Worm (Caenorhabditis elegans) whole organism, mixed stage, embryonic: ENCODE data around the gene F47D12.9.
A peak's percentile ranks its signal among the peaks of the same experiment; 100 is the strongest.

Experiments used
- M03D4.4 ChIP-seq: sonication (generic microtip); optimal IDR thresholded peaks from 2 replicates; lab custom pipeline; 2017; ENCODE audit warnings: mild to moderate bottlenecking, missing genetic modification characterization, missing compliant biosample characterization
- bed-3 ChIP-seq: fragments of 200-800 bp; sonication (Bioruptor generic); optimal IDR thresholded peaks from 3 replicates; lab custom pipeline; 2018; ENCODE audit warnings: mild to moderate bottlenecking, missing genetic modification characterization, moderate library complexity, missing compliant biosample characterization
- ceh-39 ChIP-seq: fragments of 150-350 bp; optimal IDR thresholded peaks from 2 replicates; lab custom pipeline; 2014; ENCODE audit warnings: missing biosample characterization, missing genetic modification characterization
- ceh-43 ChIP-seq: fragments of 200-800 bp; sonication (Bioruptor generic); optimal IDR thresholded peaks from 2 replicates; lab custom pipeline; 2018; ENCODE audit warnings: mild to moderate bottlenecking, missing genetic modification characterization, moderate library complexity, missing compliant biosample characterization
- ceh-83 ChIP-seq: fragments of 200-800 bp; sonication (Bioruptor generic); optimal IDR thresholded peaks from 2 replicates; lab custom pipeline; 2018; ENCODE audit warnings: mild to moderate bottlenecking, missing genetic modification characterization, missing compliant biosample characterization
- ces-1 ChIP-seq: fragments of 150-350 bp; optimal IDR thresholded peaks from 2 replicates; lab custom pipeline; 2014; ENCODE audit warnings: missing biosample characterization, missing genetic modification reagents, missing genetic modification characterization
- cnd-1 ChIP-seq: fragments of 200-800 bp; sonication (Bioruptor generic); optimal IDR thresholded peaks from 2 replicates; lab custom pipeline; 2018; ENCODE audit warnings: mild to moderate bottlenecking, missing genetic modification characterization, missing compliant biosample characterization
- drap-1 ChIP-seq: fragments of 200-800 bp; sonication (Bioruptor generic); optimal IDR thresholded peaks from 3 replicates; lab custom pipeline; 2018; ENCODE audit warnings: mild to moderate bottlenecking, missing genetic modification characterization, missing compliant biosample characterization
- elt-1 ChIP-seq: sonication (generic microtip); optimal IDR thresholded peaks from 2 replicates; lab custom pipeline; 2017; ENCODE audit warnings: missing genetic modification characterization, mild to moderate bottlenecking, missing compliant biosample characterization, antibody characterized with exemption, moderate library complexity, borderline replicate concordance; ENCODE audit not compliant: insufficient read depth
- elt-3 ChIP-seq: fragments of 150-350 bp; optimal IDR thresholded peaks from 2 replicates; lab custom pipeline; 2014; ENCODE audit warnings: missing biosample characterization, missing genetic modification characterization
- ham-2 ChIP-seq: fragments of 200-800 bp; sonication (Bioruptor generic); optimal IDR thresholded peaks from 2 replicates; lab custom pipeline; 2018; ENCODE audit warnings: mild to moderate bottlenecking, missing genetic modification characterization, missing compliant biosample characterization
- hlh-1 ChIP-seq: fragments of 150-350 bp; optimal IDR thresholded peaks from 2 replicates; lab custom pipeline; 2014; ENCODE audit warnings: missing biosample characterization, missing genetic modification reagents, missing genetic modification characterization
- lin-13 ChIP-seq: fragments of 150-350 bp; optimal IDR thresholded peaks from 2 replicates; lab custom pipeline; 2014; ENCODE audit warnings: missing biosample characterization, missing genetic modification characterization
- lin-32 ChIP-seq: fragments of 200-800 bp; sonication (Bioruptor generic); optimal IDR thresholded peaks from 2 replicates; lab custom pipeline; 2018; ENCODE audit warnings: mild to moderate bottlenecking, missing genetic modification characterization, missing compliant biosample characterization
- lsy-2 ChIP-seq: fragments of 150-350 bp; optimal IDR thresholded peaks from 2 replicates; lab custom pipeline; 2014; ENCODE audit warnings: missing biosample characterization, missing genetic modification characterization
- mep-1 ChIP-seq: fragments of 150-350 bp; optimal IDR thresholded peaks from 2 replicates; lab custom pipeline; 2017; ENCODE audit warnings: missing biosample characterization, missing genetic modification reagents, missing genetic modification characterization, inconsistent platforms
- nhr-12 ChIP-seq: fragments of 150-350 bp; optimal IDR thresholded peaks from 2 replicates; lab custom pipeline; 2014; ENCODE audit warnings: missing biosample characterization, missing genetic modification characterization
- nhr-2 ChIP-seq: fragments of 150-350 bp; optimal IDR thresholded peaks from 2 replicates; lab custom pipeline; 2014; ENCODE audit warnings: missing biosample characterization, missing genetic modification characterization
- nhr-76 ChIP-seq: sonication (generic microtip); optimal IDR thresholded peaks from 2 replicates; lab custom pipeline; 2017; ENCODE audit warnings: missing biosample characterization, missing genetic modification characterization
- pha-4 ChIP-seq: fragments of 150-350 bp; optimal IDR thresholded peaks from 2 replicates; lab custom pipeline; 2018; ENCODE audit warnings: missing biosample characterization, missing genetic modification reagents, missing genetic modification characterization
- sem-2 ChIP-seq: fragments of 200-800 bp; sonication (Bioruptor generic); optimal IDR thresholded peaks from 2 replicates; lab custom pipeline; 2018; ENCODE audit warnings: mild to moderate bottlenecking, missing genetic modification characterization, missing compliant biosample characterization
- snpc-4 ChIP-seq: fragments of 150-350 bp; optimal IDR thresholded peaks from 2 replicates; lab custom pipeline; 2014; ENCODE audit warnings: missing biosample characterization, missing genetic modification characterization
- sptf-1 ChIP-seq: sonication (generic microtip); optimal IDR thresholded peaks from 2 replicates; lab custom pipeline; 2017; ENCODE audit warnings: mild to moderate bottlenecking, missing genetic modification characterization, moderate library complexity, missing compliant biosample characterization
- tbx-8 ChIP-seq: fragments of 200-800 bp; sonication (Bioruptor generic); optimal IDR thresholded peaks from 2 replicates; lab custom pipeline; 2018; ENCODE audit warnings: mild to moderate bottlenecking, missing genetic modification characterization, moderate library complexity, missing compliant biosample characterization
- unc-120 ChIP-seq: sonication (generic microtip); optimal IDR thresholded peaks from 2 replicates; lab custom pipeline; 2017; ENCODE audit warnings: missing genetic modification characterization, missing compliant biosample characterization; ENCODE audit not compliant: poor library complexity, severe bottlenecking
- unc-39 ChIP-seq: fragments of 150-350 bp; optimal IDR thresholded peaks from 2 replicates; lab custom pipeline; 2014; ENCODE audit warnings: missing biosample characterization, missing genetic modification characterization
- unc-62 ChIP-seq: fragments of 150-350 bp; optimal IDR thresholded peaks from 2 replicates; lab custom pipeline; 2014; ENCODE audit warnings: missing biosample characterization, missing genetic modification reagents, missing genetic modification characterization
- zip-8 ChIP-seq: fragments of 150-350 bp; optimal IDR thresholded peaks from 2 replicates; lab custom pipeline; 2014; ENCODE audit warnings: missing biosample characterization, missing genetic modification characterization

F47D12.9 gene

DNA sequence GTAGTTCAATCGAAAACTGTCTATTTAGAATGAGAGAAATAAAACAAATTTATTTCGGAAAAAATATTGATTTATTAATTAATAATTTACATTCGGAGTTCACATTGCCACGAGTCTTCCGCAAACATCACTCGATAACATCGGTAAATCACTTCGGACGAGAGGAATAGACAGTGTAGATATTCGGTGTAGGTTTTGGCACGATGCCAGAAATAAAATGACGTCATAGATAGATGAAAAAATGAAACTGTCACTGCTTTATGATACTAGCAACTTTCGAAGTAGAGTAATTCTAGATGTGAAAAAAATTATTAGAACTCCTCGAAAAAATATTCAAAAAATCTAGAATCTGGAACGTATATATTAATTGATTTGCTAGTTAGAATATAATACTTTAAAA, 23.7 kb downstream of the F47D12.9 start:
- TF ChIP-seq zip-8 (tag; lab: Kevin White, UChicago) (peak; percentile 72), ceh-83 (no peak)

DNA sequence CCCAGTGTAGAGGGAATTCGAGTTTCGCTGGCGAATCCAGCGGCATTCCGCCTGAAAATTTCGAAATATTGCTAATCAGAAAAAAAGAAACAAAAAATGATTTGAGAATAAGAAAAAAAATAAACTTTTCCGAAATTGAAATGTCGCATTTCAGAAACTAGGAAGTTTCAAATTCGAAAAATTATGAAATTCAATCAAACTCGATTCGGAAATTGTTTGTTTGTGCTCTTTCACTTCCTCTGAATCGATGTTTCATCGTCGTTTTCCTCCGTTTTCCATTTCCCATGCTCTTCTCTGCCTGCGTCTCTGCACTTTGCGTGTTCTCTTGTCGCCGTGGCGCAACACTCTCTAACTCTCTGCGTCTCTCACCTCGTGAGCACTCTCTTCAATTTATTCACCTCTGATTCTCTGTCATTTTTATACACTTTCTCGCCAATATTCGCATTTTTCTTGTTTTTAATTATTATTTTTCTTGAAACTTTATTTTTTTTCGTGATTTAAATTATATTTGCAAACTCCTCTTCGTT, 24.8 kb downstream of the F47D12.9 start, which contains the start of gene C18F10.7:
C18F10.7 (minus strand) TSS at position 51 of the 527 bp plus-strand sequence.
- TF ChIP-seq zip-8 (tag; lab: Kevin White, UChicago) (no peak), mep-1 (tag; lab: Kevin White, UChicago) (peak; percentile 45), tbx-8 (GFP tag; lab: Kevin White, UChicago) (no peak), nhr-76 (tag; lab: Kevin White, UChicago) (no peak), ces-1 (GFP tag; lab: Kevin White, UChicago) (peak; percentile 51), lin-13 (tag; lab: Kevin White, UChicago) (peak; percentile 21), pha-4 (peak; percentile 48)

DNA sequence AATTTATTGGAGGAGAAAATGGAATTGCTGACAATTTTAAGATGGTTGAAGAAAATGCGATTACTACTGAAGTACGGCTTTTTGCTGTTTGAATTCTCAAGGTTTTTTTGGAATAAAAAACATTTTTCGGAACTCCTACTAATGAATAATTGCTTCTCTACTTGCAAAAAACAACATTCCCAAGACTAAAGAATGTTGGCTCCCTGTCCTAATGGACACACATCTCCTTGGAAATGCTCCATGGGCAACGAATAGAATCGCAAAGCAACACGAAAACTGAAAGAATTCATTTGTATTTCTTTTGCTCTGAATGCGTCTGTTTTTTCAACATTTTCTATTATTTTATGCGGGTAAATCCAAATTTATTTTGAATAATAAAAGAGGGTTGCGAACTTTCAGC, 30.3 kb downstream of the F47D12.9 start, which contains the start of gene C18F10.2:
C18F10.2 (plus strand) TSS at position 301 of the 400 bp plus-strand sequence.
- TF ChIP-seq nhr-2 (tag; lab: Kevin White, UChicago) (no peak), lin-32 (GFP tag; lab: Kevin White, UChicago) (no peak), unc-39 (tag; lab: Kevin White, UChicago) (no peak), sptf-1 (tag; lab: Kevin White, UChicago) (no peak)

DNA sequence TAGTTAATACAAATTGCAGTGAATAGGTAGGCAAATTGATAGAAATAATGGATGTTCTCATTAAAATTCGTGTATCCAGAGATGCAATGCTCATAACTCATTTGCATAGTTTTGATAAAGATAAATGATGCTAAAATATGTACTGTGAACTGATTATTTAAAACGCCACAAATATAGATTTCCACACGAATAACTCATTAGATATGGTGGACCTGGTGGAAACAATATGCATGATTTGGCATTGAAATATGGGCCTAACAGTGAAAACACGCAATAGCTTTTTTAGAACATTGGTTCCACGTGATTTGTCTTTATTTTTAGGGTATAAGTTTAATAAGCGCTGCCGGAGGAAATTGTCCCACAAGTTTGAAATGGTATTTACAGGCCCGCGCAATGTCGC, 32.9 kb downstream of the F47D12.9 start, which contains the start of gene srg-3:
srg-3 (minus strand) TSS at position 101 of the 400 bp plus-strand sequence.
- TF ChIP-seq elt-3 (tag; lab: Kevin White, UChicago) (no peak), elt-1 (no peak)

DNA sequence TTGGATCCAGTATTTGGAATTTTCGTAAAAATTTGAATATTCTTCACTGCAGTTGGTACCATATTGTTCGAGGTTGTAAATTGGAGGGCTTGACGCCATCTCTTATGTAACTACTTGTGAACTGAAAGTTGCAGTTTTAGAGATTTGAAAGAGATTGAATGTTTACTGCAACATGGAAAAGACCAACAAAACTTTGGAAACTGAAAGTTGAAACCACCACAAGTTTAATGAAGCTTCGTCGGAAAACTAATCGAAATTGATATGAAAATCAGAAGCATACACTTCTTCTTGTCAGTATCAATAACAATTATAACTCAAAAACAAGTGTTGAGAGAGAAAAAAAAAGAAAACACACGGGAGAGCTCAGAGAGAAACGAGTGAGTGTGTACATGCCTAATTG, 35.1 kb downstream of the F47D12.9 start, which contains the start of gene srg-7:
srg-7 (minus strand) TSS at position 101 of the 400 bp plus-strand sequence.
- TF ChIP-seq zip-8 (tag; lab: Kevin White, UChicago) (no peak), snpc-4 (no peak), cnd-1 (no peak), sem-2 (GFP tag; lab: Kevin White, UChicago) (no peak), unc-62 (GFP tag; lab: Kevin White, UChicago) (no peak), bed-3 (GFP tag; lab: Kevin White, UChicago) (no peak), unc-120 (tag; lab: Kevin White, UChicago) (no peak), elt-1 (no peak), ceh-43 (GFP tag; lab: Kevin White, UChicago) (no peak), ham-2 (GFP tag; lab: Kevin White, UChicago) (no peak), M03D4.4 (tag; lab: Kevin White, UChicago) (no peak), tbx-8 (GFP tag; lab: Kevin White, UChicago) (no peak), hlh-1 (no peak), lin-32 (GFP tag; lab: Kevin White, UChicago) (no peak), drap-1 (no peak), lsy-2 (no peak), nhr-2 (tag; lab: Kevin White, UChicago) (no peak), nhr-12 (no peak)

DNA sequence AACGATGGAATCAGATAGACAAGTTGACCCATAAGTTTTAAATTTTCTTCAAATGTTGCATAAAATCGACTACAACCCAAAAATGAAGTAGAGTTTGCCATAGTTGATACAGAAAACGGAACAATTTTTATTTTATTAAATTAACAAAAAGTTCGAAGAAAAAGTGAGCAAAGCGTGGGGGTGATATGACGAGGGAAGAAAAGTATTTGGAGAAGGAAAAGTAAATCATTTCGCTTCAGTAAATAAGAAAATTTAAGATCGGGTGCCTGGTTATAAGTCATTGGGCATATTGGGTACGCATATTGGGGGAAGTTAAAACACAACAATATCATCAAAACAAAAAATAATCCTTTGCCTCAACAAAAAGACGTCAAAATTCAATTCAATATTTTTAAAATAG, 37.3 kb downstream of the F47D12.9 start, which contains the start of gene srg-6:
srg-6 (minus strand) TSS at position 101 of the 400 bp plus-strand sequence.
- no peak for TF ChIP-seq ham-2 (GFP tag; lab: Kevin White, UChicago)

DNA sequence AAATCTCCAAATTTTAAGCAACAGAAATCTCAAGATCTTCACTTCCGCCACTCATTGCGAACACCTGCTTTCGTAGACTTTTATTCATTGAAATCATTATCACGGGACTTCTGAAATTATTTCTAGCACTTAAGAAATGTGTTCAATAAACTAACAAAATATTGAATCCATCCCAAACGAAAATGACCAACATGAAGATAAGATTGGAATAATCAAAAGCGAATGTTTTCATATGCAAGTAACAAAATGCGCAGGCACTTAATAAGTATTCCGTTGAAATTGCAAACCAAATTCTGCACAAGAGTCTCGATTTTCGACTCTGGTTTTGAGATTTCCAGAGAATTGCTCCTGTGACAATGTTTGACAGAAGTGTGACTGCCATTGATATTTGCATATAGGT, 38.7 kb downstream of the F47D12.9 start, which contains the start of gene srg-5:
srg-5 (minus strand) TSS at position 101 of the 400 bp plus-strand sequence.
- TF ChIP-seq mep-1 (tag; lab: Kevin White, UChicago) (no peak), ceh-39 (tag; lab: Kevin White, UChicago) (no peak), unc-62 (GFP tag; lab: Kevin White, UChicago) (no peak)
